Worm (Caenorhabditis elegans): ENCODE data around the gene F46B6.13.

DNA sequence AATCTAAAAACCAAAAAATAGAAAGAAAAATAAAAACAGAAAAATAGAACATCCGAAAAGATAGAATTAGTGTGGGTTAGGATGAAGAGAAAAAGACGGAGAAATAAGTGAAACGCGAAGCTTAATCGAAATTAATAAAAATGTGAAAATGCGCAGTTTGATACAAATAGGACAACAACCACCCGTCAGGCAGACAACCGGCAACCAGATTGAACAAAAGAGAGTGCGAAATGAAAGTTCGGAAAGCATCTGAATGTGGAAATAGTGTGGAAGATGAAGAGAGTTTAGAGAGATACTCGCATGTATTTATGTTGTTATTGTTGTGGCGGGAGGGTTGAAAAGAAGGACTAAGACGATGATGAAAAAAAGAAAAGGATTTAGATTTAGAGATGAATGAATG is 40.5 kb downstream of the F46B6.13 start:
- TF ChIP-seq ref-1 (GFP tag; conservative IDR thresholded peaks at IDR 0.05) (no peak), med-1 (GFP tag; optimal IDR thresholded peaks at IDR 0.05; ENCODE audit: insufficient read depth) (no peak), ztf-29 (GFP tag; IDR thresholded peaks at IDR 0.05) (no peak), T22C8.4 (GFP tag; IDR thresholded peaks at IDR 0.05) (no peak), flt-1 (GFP tag; IDR thresholded peaks at IDR 0.05) (no peak), cog-1 (tag; optimal IDR thresholded peaks at IDR 0.05) (no peak), ztf-23 (GFP tag; IDR thresholded peaks at IDR 0.05) (no peak), tab-1 (GFP tag; IDR thresholded peaks at IDR 0.05) (no peak)
